Worm (Caenorhabditis elegans) whole organism, dauer: ENCODE measurements around the gene W07G1.7.

ENCODE experiments used
- unc-62 ChIP-seq: sonication (generic microtip); optimal IDR thresholded peaks from 2 replicates; lab custom pipeline; 2017; ENCODE audit warnings: missing biosample characterization, missing genetic modification reagents, missing genetic modification characterization

Gene W07G1.7

DNA sequence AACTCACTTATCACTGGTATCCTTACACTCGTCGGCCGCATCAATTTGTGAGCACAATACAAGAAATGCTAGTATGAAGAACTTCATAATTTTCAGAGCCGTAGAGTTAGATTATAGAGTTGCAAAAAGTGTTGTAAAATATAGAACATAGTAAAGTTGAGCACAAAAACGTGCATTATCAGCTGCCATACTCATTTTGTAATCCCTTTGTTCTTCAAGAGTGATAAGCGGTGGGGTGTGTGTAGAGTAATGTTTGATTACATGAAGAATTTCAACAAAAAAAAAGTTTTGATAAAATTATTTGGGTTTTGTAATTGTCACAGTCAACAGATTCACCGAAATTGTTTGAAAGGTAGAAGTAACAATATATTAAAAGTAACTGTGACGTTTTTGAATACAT is 16.8 kb upstream of the W07G1.7 start, which contains the start of the genes Y39G8B.13 and Y39G8B.10:
Gene Y39G8B.13, minus strand, starts transcription at position 125 of the 400 bp plus-strand sequence.
Gene Y39G8B.10, minus strand, starts transcription at position 193 of the 400 bp plus-strand sequence.
- no peak for TF ChIP-seq unc-62 (GFP tag; lab: Kevin White, UChicago)

- no peak for TF ChIP-seq unc-62 (GFP tag; lab: Kevin White, UChicago)
These were observed 16.1 kb upstream of the W07G1.7 start for ce11 chrII:13982247-13982646.

DNA sequence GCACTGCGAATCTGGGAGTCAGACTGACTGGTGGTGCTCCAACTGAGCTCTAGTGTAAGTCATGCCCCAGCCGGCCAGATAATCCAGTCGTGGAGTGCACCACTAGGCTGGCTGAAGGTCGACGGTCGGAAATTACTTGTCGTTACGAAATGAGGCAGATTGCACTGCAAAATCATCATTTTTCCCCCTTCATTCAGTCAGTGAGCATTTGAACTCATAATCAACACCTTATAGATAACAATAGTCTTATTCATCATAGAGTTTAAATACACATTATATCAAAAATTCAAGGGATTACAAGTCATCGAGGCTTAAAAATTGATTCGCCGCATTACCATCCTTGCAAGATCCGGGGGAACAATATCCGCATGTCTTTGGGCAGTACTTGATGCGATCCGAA is 15.7 kb upstream of the W07G1.7 start:
- no peak for TF ChIP-seq unc-62 (GFP tag; lab: Kevin White, UChicago)

- no peak for TF ChIP-seq unc-62 (GFP tag; lab: Kevin White, UChicago)
These were observed 15.0 kb upstream of the W07G1.7 start, which contains the start of gene Y39G8B.9 for ce11 chrII:13981097-13981496. TSS of gene Y39G8B.9 (plus strand) at chrII:13981365.

DNA sequence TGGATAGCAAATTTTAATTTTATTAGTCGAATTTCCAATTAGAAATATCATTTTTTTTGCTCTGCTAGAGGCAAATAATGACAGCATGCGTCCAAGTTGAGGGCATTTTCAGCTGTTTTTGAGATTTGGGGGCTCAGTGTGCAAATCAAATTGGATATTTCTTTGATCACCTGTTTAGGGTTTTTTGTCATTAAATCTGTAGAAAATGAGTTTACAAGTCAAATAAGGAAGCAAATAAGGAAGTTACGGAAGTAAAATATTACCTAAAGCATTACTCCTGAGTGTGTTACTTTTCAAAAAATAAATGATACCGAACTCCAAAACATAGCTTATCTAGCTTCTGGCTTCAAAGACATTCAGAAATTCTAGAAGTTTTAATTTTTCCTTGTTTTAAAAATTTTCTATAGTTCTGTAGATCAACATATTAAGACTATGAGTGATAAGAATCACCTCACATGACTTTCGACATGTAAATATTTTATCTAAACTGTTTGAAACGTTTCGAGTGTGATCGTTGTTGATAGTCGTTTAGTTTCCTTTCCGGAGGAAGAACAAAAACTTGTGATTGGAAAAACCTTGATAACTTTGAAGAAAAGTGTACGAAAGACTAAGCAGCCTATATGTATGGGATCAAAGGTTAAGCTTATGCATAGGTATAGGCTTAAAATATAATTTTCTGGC is 13.8 kb upstream of the W07G1.7 start, which contains the start of gene sre-48:
Gene sre-48, minus strand, starts transcription at position 51 of the 681 bp plus-strand sequence.
- TF ChIP-seq unc-62 (GFP tag; lab: Kevin White, UChicago): no peak

DNA sequence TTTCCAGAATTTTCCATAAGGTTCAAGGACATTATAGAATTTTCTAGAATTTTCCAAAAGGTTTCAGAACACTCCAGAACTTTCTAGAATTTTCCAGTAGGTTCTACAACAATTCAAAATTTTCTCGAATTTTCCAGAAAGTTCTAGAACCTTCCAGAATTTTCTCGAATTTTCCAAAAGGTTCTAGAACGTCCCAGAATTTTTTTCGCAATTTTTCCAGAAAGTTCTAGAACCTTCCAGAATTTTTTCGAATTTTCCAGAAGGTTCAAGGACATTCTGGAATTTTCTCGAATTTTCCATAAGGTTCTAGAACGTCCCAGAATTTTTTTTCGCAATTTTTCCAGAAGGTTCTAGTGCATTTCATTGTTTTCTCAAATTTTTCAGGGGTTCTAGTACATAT is 11.6 kb upstream of the W07G1.7 start:
- no peak for TF ChIP-seq unc-62 (GFP tag; lab: Kevin White, UChicago)

DNA sequence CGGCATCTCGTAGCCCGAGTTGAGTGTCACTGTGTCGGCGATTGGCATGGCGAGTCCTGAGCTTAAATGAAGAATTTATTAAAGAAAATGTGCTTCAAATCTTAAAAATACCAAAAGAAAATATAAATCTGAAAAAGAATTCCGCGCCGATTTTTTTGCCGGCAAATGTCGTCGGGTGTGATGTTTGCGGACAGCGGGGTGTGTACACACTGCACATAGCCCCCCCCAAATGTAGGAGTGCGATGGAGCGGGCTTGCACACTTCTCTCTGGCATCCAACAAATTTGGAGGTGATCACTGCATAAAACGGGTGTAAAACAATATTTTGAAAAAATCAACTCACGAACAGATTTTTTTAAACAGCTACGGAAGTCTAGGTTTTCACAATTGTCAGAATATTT is 10.0 kb upstream of the W07G1.7 start, which contains the start of gene Y39G8B.2:
Gene Y39G8B.2, minus strand, starts transcription at position 61 of the 400 bp plus-strand sequence.
- TF ChIP-seq unc-62 (GFP tag; lab: Kevin White, UChicago): no peak

- TF ChIP-seq unc-62 (GFP tag; lab: Kevin White, UChicago): no peak
These were observed 8.0 kb upstream of the W07G1.7 start for ce11 chrII:13974136-13974535.

DNA sequence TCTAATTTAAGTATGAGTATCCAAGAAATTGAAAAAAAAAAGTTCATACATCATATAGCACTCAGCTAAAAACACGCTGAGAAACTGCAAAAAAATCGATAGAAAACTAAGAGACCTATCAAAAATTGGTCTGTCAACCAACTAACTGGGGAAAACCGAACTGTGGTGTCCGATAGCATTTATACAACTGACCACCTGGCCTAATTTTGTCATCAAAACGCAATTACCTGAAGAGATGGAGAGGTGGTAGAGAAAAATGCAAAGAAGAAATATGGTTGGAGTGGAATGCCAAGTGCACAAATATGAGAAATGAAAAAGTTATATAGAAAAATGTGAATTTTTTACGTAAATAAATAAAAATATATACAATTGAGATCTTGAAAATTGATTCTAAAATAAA is 7.4 kb upstream of the W07G1.7 start, which contains the start of gene Y39G8B.1:
Gene Y39G8B.1, minus strand, starts transcription at position 299 of the 400 bp plus-strand sequence.
- no peak for TF ChIP-seq unc-62 (GFP tag; lab: Kevin White, UChicago)

DNA sequence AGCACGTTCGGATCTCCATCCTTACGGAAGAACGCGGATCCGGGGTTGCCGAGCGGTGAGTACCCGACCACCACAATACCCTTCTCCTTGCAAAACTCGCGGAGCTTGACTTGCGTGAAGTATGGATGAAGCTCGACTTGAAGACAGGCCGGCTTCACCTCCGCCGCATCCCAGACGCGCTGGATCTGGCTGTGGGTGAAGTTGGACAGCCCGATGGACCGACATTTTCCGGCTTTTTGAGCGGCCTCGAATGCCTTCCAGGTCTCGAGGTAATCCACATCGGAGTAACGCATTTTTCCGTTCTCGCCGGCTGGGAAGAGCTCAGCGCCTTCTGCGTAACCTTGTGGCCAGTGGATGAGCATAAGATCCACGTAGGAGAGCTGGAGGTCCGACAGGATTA is 6.1 kb upstream of the W07G1.7 start:
- TF ChIP-seq unc-62 (GFP tag; lab: Kevin White, UChicago): no peak

- no peak for TF ChIP-seq unc-62 (GFP tag; lab: Kevin White, UChicago)
These were observed 2.8 kb upstream of the W07G1.7 start, which contains the start of gene sre-43 for ce11 chrII:13968979-13969378. TSS of gene sre-43 (minus strand) at chrII:13969079.

DNA sequence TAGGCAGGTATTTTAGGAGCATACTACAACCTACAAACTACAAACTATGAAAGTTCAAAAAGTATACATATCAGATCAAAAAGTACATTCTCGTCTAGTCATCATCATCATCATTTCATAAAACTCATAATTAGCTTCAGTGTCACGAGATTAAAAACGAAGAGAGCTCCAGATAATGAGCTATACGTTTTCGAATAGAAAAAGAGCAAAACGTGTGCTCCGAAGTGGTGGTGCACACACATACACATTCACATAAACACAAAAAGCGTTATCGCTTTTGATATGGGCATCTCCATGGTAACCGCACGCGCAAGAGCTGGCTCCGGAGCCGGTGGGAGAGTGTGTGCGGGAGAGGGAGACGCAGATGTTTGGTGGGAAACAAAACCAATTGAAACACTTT is 1.8 kb downstream of the W07G1.7 start:
- TF ChIP-seq unc-62 (GFP tag; lab: Kevin White, UChicago): no peak

DNA sequence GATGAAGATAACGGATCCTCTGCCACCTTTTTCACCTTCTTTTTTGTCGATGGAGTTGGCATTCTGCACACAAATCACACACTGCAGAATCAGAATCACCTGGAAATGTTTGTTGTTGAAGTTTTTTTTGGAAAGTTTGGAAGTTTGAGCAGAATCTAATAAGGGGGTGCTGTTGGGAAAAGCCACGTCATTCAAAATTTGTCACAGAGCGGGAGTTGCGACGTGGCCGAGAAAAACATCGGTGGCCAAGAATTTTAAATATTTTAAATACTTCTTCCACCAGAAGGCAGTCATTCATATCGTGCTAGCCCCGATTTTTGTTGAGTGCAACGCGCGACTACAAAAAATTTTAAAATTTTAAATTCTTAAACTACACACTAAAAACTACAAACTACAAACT is 3.8 kb downstream of the W07G1.7 start, which contains the start of gene rpi-1:
Gene rpi-1, minus strand, starts transcription at position 101 of the 400 bp plus-strand sequence.
- TF ChIP-seq unc-62 (GFP tag; lab: Kevin White, UChicago): no peak

DNA sequence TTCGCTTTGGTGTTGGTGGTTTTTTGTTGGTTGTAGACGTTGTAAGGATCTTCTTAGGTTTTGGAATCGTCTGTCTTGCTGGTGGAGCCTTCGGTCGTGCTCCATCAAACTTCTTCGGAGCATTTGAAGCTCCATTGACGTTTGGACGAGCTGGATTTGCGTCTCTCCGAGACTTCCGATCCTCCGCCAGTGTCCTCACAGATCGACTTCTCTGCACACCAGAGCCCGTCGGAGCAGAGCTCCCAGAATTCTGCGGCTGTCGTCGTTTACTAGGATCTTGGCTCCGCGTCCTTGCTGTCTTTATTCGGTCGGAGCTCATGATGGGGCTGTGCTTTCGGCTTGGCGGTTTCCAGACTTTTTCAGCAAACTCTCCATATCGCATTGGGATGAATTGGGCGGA is 4.6 kb downstream of the W07G1.7 start:
- TF ChIP-seq unc-62 (GFP tag; lab: Kevin White, UChicago): no peak

DNA sequence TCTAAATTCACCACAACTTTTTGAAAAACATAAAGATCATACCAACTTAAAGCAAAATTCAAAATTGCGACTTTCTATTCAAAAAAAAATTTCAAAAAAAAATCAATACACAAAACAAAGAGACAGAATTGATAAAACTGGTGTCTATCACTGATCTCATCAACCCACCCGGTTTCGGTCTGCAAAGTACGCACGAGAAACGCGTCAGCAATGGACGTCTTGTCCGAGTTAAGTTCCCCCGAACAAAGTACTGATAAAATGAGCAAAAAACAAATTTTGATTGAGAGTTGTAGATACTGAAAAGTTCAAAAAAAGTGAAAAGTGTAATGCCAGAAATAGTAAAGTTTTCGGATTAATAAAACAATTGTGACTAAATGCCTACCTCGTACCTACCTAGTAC is 7.8 kb downstream of the W07G1.7 start:
- TF ChIP-seq unc-62 (GFP tag; lab: Kevin White, UChicago): no peak

DNA sequence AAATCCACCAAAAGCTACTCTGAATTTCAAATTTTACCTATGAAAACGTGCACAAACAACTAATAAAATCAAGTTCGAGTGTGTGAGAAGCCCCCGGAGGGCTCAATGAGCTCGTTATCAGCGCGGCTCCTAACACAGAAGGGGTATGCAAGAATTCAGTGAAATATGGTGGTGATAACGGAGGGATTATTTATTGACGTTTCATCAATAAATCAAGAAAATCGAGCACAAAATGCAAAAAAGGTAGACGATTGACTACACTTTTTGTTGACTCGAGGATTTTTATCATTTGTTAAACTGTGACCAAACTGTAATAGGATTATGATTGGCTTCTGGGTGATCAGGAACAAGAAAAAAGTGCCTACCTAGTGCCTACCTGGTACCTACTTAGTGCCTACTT is 8.7 kb downstream of the W07G1.7 start, which contains the start of gene zip-3:
Gene zip-3, minus strand, starts transcription at position 21 of the 400 bp plus-strand sequence.
- TF ChIP-seq unc-62 (GFP tag; lab: Kevin White, UChicago): no peak

DNA sequence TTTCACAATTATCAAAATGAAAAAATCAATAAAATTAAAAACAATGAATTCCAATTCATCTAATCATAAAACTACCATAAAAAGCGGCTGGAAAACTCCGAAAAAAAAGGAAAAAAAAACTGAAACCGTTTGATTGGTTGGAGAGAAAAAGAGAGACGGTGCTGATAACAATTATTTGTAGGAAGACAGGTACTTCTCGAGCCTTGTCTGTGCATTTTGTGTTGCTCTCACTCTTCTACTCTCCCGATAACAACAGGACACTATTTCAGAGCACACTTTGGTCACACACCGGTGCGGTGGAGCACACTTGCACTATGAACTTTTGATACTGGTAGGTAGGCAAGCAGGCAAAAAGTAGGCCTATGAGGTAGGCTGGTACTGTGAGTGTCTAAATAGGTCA is 9.6 kb downstream of the W07G1.7 start:
- no peak for TF ChIP-seq unc-62 (GFP tag; lab: Kevin White, UChicago)
